Worm (Caenorhabditis elegans): ENCODE measurements around the gene rga-9.

ce11 chrII:15264593-15264992, 3.4 kb upstream of the rga-9 start:
- no peak for TF ChIP-seq ama-1 (optimal IDR thresholded peaks at IDR 0.05)
- no peak for TF ChIP-seq egl-27 (tag; optimal IDR thresholded peaks at IDR 0.05)
- TF ChIP-seq ztf-4 (tag; optimal IDR thresholded peaks at IDR 0.05), result no peak
- no peak for TF ChIP-seq elt-3 (tag; optimal IDR thresholded peaks at IDR 0.05)
- TF ChIP-seq dmd-4 (tag; optimal IDR thresholded peaks at IDR 0.05), result no peak
- no peak for TF ChIP-seq unc-55 (GFP tag; optimal IDR thresholded peaks at IDR 0.05)
- TF ChIP-seq nhr-11 (tag; optimal IDR thresholded peaks at IDR 0.05), result no peak
- TF ChIP-seq nhr-237 (tag; optimal IDR thresholded peaks at IDR 0.05), result no peak
- TF ChIP-seq unc-62 (GFP tag; optimal IDR thresholded peaks at IDR 0.05), result no peak
- TF ChIP-seq snpc-4 (tag; optimal IDR thresholded peaks at IDR 0.05), result no peak
- TF ChIP-seq nhr-23 (tag; optimal IDR thresholded peaks at IDR 0.05), result no peak
- no peak for TF ChIP-seq nhr-10 (tag; optimal IDR thresholded peaks at IDR 0.05)
- no peak for TF ChIP-seq Y55F3AM.14 (GFP tag; optimal IDR thresholded peaks at IDR 0.05)
